Fruit fly (Drosophila melanogaster) whole organism: ENCODE measurements around the gene CG6287.

Experiments
- CG8478 ChIP-seq: fragments of >200 bp; optimal IDR thresholded peaks from 2 replicates; lab custom pipeline; 2018; ENCODE audit warnings: inconsistent platforms
- Dll ChIP-seq: fragments of >200 bp; optimal IDR thresholded peaks from 2 replicates; lab custom pipeline; 2017
- EcR ChIP-seq, 2 experiments: fragments of >200 bp; optimal IDR thresholded peaks; 2 replicates each; lab custom pipeline; 2017; ENCODE audit warnings: missing biosample characterization in 2 of 2, missing genetic modification characterization in 2 of 2, missing genetic modification reagents in 2 of 2
- pan ChIP-seq: fragments of >200 bp; optimal IDR thresholded peaks from 2 replicates; lab custom pipeline; 2017
- psq ChIP-seq: fragments of >200 bp; optimal IDR thresholded peaks from 2 replicates; lab custom pipeline; 2017
- usp ChIP-seq: fragments of >200 bp; optimal IDR thresholded peaks from 2 replicates; lab custom pipeline; 2017; ENCODE audit warnings: missing biosample characterization, missing genetic modification characterization, mixed read lengths

The CG6287 gene

dm6 chr2L:11148969-11149368 is 6.6 kb downstream of the CG6287 start, which contains the start of gene Gyc32E:
Gyc32E (minus strand) TSS chr2L:11149101.
- no peak for TF ChIP-seq CG8478 (lab: Kevin White, UChicago)
- no peak for TF ChIP-seq EcR (GFP tag; optimal IDR thresholded peaks at IDR 0.05; lab: Kevin White, UChicago)
- TF ChIP-seq Dll, result no peak
- no peak for TF ChIP-seq pan
- no peak for TF ChIP-seq usp (GFP tag; lab: Kevin White, UChicago)
- TF ChIP-seq psq (lab: Kevin White, UChicago), result no peak

dm6 chr2L:11145317-11145716 is 10.2 kb downstream of the CG6287 start, which contains the start of gene CG31867:
CG31867 (minus strand) TSS chr2L:11145417.
- no peak for TF ChIP-seq usp (GFP tag; lab: Kevin White, UChicago)
- TF ChIP-seq pan, result no peak
- TF ChIP-seq Dll, result no peak
- TF ChIP-seq EcR (GFP tag; optimal IDR thresholded peaks at IDR 0.05; lab: Kevin White, UChicago), result no peak
- TF ChIP-seq CG8478 (lab: Kevin White, UChicago), result no peak
- no peak for TF ChIP-seq psq (lab: Kevin White, UChicago)

DNA sequence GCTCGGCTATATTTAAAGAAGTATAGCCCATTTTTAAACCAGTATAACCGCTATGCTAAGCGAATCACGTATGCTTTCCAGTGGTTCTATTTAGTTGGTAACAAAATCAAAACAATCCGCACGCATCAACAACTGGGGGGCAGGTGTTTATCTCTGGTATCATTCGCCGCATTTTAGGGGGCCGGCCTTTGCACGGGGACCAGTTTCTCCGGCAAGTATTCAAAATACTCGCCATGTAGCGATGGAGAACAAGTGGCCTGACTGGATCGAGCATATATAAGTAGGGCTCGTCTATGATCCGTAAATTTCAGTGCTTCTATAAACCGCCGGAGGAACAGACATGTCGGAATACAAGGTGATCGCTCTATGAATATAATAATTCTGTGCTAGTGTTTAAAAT is 19.4 kb downstream of the CG6287 start, which contains the start of gene hgo:
Gene hgo, plus strand, starts transcription at position 301 of the 400 bp plus-strand sequence.
- TF ChIP-seq Dll (no peak), pan (no peak), EcR (GFP tag; optimal IDR thresholded peaks at IDR 0.05; lab: Kevin White, UChicago) (no peak), CG8478 (lab: Kevin White, UChicago) (no peak), psq (lab: Kevin White, UChicago) (no peak)

DNA sequence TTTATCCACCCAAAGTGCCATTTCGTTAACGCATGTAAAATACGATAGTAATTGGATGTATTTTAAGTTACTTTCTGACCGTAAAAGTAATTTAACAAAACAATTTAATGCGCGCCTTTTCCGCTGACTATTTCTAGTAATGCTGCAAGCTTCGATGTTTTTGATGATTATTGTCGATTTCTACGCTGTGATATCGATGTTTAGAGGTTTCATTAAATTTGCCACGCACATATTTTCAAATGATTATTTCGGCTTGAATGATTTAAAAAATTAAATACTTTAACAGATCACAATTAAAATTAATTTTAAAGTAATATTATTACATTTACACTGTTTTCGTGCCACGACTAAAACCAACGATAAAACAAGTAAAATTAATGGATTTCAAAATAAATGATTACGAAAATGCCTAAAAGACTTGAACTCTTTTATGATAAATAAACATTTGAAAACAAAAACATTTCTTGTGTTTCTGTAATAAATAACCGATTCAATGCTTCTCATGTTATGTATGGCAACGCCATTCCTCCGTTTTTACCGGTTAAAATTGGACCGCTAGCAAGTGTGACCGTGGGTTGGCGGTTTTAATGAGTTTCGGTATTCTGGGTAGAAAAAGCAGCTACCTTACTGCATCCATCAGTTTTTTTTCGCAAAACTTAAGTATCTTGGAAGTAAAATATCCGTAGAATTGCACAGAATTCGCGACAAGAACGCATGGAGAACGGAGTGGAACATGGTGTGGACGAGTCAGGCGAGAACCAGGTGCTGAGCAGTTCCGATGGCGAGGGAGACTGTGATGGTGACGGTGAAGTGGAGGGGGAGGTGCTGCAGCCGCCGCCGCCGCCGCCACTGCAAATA is 25.1 kb downstream of the CG6287 start, which contains the start of the genes RfC38 and CG4751:
Gene RfC38, minus strand, starts transcription at position 495 of the 858 bp plus-strand sequence.
Gene CG4751, plus strand, starts transcription at position 587 of the 858 bp plus-strand sequence.
- TF ChIP-seq EcR (GFP tag; optimal IDR thresholded peaks at IDR 0.05; lab: Kevin White, UChicago) (no peak), psq (lab: Kevin White, UChicago) (no peak), usp (GFP tag; lab: Kevin White, UChicago) (no peak), CG8478 (lab: Kevin White, UChicago) (no peak), Dll (no peak), pan (no peak)

DNA sequence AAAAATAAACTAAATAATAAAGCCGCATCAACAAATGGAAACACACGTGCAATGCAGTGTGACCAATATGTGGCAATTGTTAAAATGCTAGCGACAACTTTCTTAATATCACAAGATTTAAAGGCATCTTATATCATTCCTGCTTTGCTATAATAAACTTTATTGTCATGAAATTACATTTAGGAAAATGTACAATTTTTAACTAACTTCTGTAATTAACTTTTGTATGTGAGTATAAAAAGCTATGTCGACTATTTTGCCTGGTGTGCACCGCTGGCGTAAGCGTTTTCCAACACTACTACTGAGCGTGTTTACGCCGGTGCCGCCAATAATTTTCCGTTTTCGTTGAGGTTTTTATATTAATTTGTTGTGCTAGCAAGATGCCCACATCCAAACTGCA is 32.0 kb downstream of the CG6287 start, which contains the start of the genes Csl4 and Nup160:
Gene Csl4, minus strand, starts transcription at position 69 of the 400 bp plus-strand sequence.
Gene Nup160, plus strand, starts transcription at position 279 of the 400 bp plus-strand sequence.
- no peak for TF ChIP-seq usp (GFP tag; lab: Kevin White, UChicago)
- no peak for TF ChIP-seq CG8478 (lab: Kevin White, UChicago)
- TF ChIP-seq pan, result no peak
- TF ChIP-seq Dll, result no peak
- no peak for TF ChIP-seq psq (lab: Kevin White, UChicago)
- no peak for TF ChIP-seq EcR (GFP tag; optimal IDR thresholded peaks at IDR 0.05; lab: Kevin White, UChicago)

dm6 chr2L:11121614-11122013 is 33.9 kb downstream of the CG6287 start, which contains the start of gene Dnaaf4:
Dnaaf4 (minus strand) TSS chr2L:11121714.
- TF ChIP-seq pan (no peak), CG8478 (lab: Kevin White, UChicago) (no peak), psq (lab: Kevin White, UChicago) (no peak), usp (GFP tag; lab: Kevin White, UChicago) (no peak), Dll (no peak), EcR (GFP tag; optimal IDR thresholded peaks at IDR 0.05; lab: Kevin White, UChicago) (no peak)

DNA sequence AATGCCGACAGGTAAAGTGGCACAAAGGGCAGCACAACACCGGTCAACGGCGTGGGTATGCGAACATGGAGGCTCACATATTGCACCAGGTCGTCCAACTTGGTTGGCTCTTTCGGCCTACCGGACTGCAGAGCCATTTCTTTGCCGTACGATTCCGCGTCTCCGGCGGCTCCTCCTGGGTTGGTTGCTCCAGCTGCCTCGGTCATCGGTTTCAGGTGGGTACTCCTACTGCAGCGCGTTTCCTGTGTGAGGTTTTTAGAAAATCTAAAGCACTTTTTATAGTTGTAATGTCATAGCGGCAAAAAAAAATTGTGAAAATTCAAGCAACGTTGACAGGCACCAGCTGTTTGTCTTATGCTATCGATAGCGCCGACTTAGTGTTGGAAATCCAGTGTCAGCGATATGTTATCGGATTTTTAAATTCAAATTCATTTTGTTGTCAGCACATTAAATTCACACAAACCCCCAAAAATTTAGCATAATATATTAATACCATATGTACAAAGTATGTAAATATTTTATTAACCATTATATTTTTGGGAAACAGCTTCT is 35.5 kb downstream of the CG6287 start, which contains the start of gene CG6230:
Gene CG6230, minus strand, starts transcription at position 354 of the 552 bp plus-strand sequence.
- TF ChIP-seq EcR (GFP tag; optimal IDR thresholded peaks at IDR 0.05; lab: Kevin White, UChicago), result no peak
- no peak for TF ChIP-seq pan
- TF ChIP-seq CG8478 (lab: Kevin White, UChicago), result no peak
- no peak for TF ChIP-seq psq (lab: Kevin White, UChicago)
- no peak for TF ChIP-seq Dll
- TF ChIP-seq usp (GFP tag; lab: Kevin White, UChicago), result no peak

DNA sequence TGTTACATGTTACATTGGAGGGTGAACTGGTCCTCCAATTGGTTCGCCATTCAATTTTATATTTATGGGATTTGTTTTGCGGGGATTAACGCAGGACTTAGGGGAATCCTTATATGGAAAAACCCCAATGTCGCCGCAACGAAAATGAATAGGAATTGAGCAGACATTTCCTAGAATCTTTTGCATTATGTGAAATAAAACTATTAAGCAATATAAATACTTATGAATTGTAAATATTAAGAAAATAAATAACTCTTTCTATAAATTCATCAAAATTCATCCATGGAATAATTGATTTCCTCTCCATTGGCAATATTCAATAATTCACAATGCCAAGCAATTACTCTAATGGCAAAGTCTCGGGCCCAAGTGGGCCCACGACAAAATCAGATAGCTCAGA is 41.8 kb downstream of the CG6287 start, which contains the start of gene Gr32a:
Gene Gr32a, plus strand, starts transcription at position 301 of the 400 bp plus-strand sequence.
- TF ChIP-seq psq (lab: Kevin White, UChicago) (no peak), CG8478 (lab: Kevin White, UChicago) (no peak), Dll (no peak), pan (no peak), usp (GFP tag; lab: Kevin White, UChicago) (no peak), EcR (GFP tag; optimal IDR thresholded peaks at IDR 0.05; lab: Kevin White, UChicago) (no peak)

DNA sequence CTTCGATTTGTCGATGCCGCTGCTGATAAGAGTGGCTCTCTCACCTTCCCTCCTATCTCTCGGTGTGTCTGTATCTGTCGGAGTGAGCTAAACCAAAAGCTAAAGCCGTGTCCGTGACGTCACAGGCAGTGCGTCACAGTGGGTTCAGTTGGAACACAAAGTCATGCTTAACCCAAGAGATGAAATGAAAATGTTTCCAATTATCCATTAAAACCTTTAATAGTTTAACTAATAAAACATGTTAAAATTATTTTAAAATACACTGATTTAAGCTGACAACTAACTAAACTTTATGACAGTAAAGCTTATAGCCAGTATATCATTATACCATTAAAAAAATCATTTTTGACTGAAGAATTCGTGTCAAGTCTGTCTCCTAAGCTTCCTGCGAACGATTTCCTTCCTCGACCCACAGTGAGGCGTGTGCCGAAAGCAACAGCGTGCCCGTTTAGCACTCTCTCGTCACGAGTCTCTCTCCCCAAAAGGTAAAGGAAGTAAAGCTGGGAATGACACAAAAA is 42.5 kb downstream of the CG6287 start, which contains the start of gene Idua:
Gene Idua, minus strand, starts transcription at position 51 of the 518 bp plus-strand sequence.
- TF ChIP-seq Dll (no peak), EcR (GFP tag; optimal IDR thresholded peaks at IDR 0.05; lab: Kevin White, UChicago) (no peak), pan (no peak), CG8478 (lab: Kevin White, UChicago) (no peak), psq (lab: Kevin White, UChicago) (no peak), usp (GFP tag; lab: Kevin White, UChicago) (no peak)

dm6 chr2L:11106562-11106962 is 49.0 kb downstream of the CG6287 start, which contains the start of gene Reps:
Reps (minus strand) TSS chr2L:11106645.
- TF ChIP-seq usp (GFP tag; lab: Kevin White, UChicago) (no peak), EcR (GFP tag; optimal IDR thresholded peaks at IDR 0.05; lab: Kevin White, UChicago) (no peak), pan (no peak), Dll (no peak), psq (lab: Kevin White, UChicago) (no peak), CG8478 (lab: Kevin White, UChicago) (no peak)

DNA sequence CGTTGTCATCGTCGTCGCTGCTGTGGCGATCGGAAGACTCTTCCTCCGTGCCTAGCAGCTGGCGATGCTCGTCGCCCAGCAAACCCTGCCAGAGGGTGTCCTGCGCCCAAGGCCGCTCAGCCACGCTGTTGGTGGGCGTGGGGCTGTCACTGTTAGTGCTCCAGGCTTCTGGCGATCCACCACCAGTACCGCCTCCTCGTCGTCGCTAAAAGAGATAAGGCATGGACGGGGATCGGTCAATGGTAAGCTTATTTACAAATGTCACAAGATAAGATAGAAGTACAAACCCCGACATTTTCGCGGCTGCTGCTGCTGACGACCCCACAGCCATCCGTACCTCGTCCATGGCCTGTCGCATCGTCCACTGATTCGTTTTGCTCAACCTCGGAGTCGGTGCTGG is 50.2 kb downstream of the CG6287 start:
- no peak for TF ChIP-seq CG8478 (lab: Kevin White, UChicago)
- TF ChIP-seq Dll, result no peak
- no peak for TF ChIP-seq pan
- TF ChIP-seq psq (lab: Kevin White, UChicago), result no peak
- no peak for TF ChIP-seq EcR (GFP tag; optimal IDR thresholded peaks at IDR 0.05; lab: Kevin White, UChicago)
- TF ChIP-seq usp (GFP tag; lab: Kevin White, UChicago), result no peak
